Fruit fly (Drosophila melanogaster): ENCODE measurements around the gene CG32262.

The CG32262 gene

dm6 chr3L:3852842-3853241, 42.8 kb upstream of the CG32262 start (continued):
- TF ChIP-seq sc (optimal IDR thresholded peaks at IDR 0.05) (no peak), sc (GFP tag; optimal IDR thresholded peaks at IDR 0.05) (peak; percentile 55), CG2875 (GFP tag; optimal IDR thresholded peaks at IDR 0.05) (no peak), CG8388 (GFP tag; optimal IDR thresholded peaks at IDR 0.05) (peak; percentile 61), bcd (GFP tag; optimal IDR thresholded peaks at IDR 0.05) (no peak), CG12744 (GFP tag; optimal IDR thresholded peaks at IDR 0.05) (no peak), nerfin-2 (GFP tag; IDR thresholded peaks at IDR 0.05; ENCODE audit: partially characterized antibody) (no peak), CG2889 (GFP tag; IDR thresholded peaks at IDR 0.05) (no peak), crc (GFP tag; optimal IDR thresholded peaks at IDR 0.05) (no peak), CG31365 (tag; optimal IDR thresholded peaks at IDR 0.05) (no peak), CG9215 (GFP tag; IDR thresholded peaks at IDR 0.05) (peak; percentile 34; the same call in 1 of the 2 replicates), sug (tag; optimal IDR thresholded peaks at IDR 0.05) (no peak), CG11093 (GFP tag; IDR thresholded peaks at IDR 0.05) (no peak), NFAT (GFP tag; IDR thresholded peaks at IDR 0.05) (no peak), CG16815 (GFP tag; optimal IDR thresholded peaks at IDR 0.05) (peak; percentile 16), btn (GFP tag; optimal IDR thresholded peaks at IDR 0.05) (peak; percentile 1), CG15479 (GFP tag; optimal IDR thresholded peaks at IDR 0.05) (no peak), prd (optimal IDR thresholded peaks at IDR 0.05) (no peak), prd (GFP tag; IDR thresholded peaks at IDR 0.05) (peak; percentile 76; the same call in 2 of the 3 replicates), Ssrp (tag; optimal IDR thresholded peaks at IDR 0.05) (peak; percentile 76), ATbp (GFP tag; optimal IDR thresholded peaks at IDR 0.05) (peak; percentile 74), CG17568 (GFP tag; optimal IDR thresholded peaks at IDR 0.05) (peak; percentile 6), CG17912 (GFP tag; optimal IDR thresholded peaks at IDR 0.05) (no peak), Dip2 (GFP tag; IDR thresholded peaks at IDR 0.05) (no peak), CG17359 (tag; optimal IDR thresholded peaks at IDR 0.05) (peak; percentile 18), Pdp1 (GFP tag; optimal IDR thresholded peaks at IDR 0.05) (peak in 1 of 2 experiments; percentile 47), CG3065 (GFP tag; optimal IDR thresholded peaks at IDR 0.05) (no peak), Max (GFP tag; optimal IDR thresholded peaks at IDR 0.05) (no peak), CG7786 (GFP tag; optimal IDR thresholded peaks at IDR 0.05) (no peak), wek (GFP tag; optimal IDR thresholded peaks at IDR 0.05) (no peak), CG17328 (GFP tag; IDR thresholded peaks at IDR 0.05) (peak; percentile 73), Hr3 (GFP tag; optimal IDR thresholded peaks at IDR 0.05) (peak; percentile 18), CG10979 (tag; optimal IDR thresholded peaks at IDR 0.05) (peak; percentile 48), sisA (GFP tag; IDR thresholded peaks at IDR 0.05) (peak; percentile 79), lilli (GFP tag; optimal IDR thresholded peaks at IDR 0.05) (peak; percentile 44), sd (tag; optimal IDR thresholded peaks at IDR 0.05) (no peak), Oli (tag; optimal IDR thresholded peaks at IDR 0.05) (peak; percentile 75), sens-2 (GFP tag; IDR thresholded peaks at IDR 0.05) (0 out of 2 replicates have a peak, but pooled peaks have one; percentile 45), CG10147 (GFP tag; optimal IDR thresholded peaks at IDR 0.05) (no peak), ftz-f1 (GFP tag; optimal IDR thresholded peaks at IDR 0.05) (no peak), Ets97D (GFP tag; optimal IDR thresholded peaks at IDR 0.05) (no peak), Dad (GFP tag; optimal IDR thresholded peaks at IDR 0.05) (no peak), ranshi (GFP tag; IDR thresholded peaks at IDR 0.05) (peak; percentile 30; the same call in 1 of the 2 replicates), Dp (GFP tag; optimal IDR thresholded peaks at IDR 0.05) (no peak), Dek (tag; optimal IDR thresholded peaks at IDR 0.05) (no peak), CG31441 (GFP tag; IDR thresholded peaks at IDR 0.05) (peak; percentile 34; the same call in 1 of the 2 replicates), zen (tag; optimal IDR thresholded peaks at IDR 0.05) (peak; percentile 35), emc (GFP tag; optimal IDR thresholded peaks at IDR 0.05) (no peak), CG9727 (GFP tag; optimal IDR thresholded peaks at IDR 0.05) (peak; percentile 31), oc (tag; optimal IDR thresholded peaks at IDR 0.05) (peak; percentile 79), az2 (GFP tag; optimal IDR thresholded peaks at IDR 0.05) (peak; percentile 80)
